Fruit fly (Drosophila melanogaster): ENCODE results near the gene CG14321.

Gene CG14321

dm6 chr3R:17684854-17685253 is 48.5 kb upstream of the CG14321 start, which contains the start of the genes CG31251 and CG31360 (continued):
- TF ChIP-seq hkb (optimal IDR thresholded peaks at IDR 0.05) (no peak), hkb (GFP tag; IDR thresholded peaks at IDR 0.05) (no peak), H15 (GFP tag; IDR thresholded peaks at IDR 0.05) (no peak), Doc2 (GFP tag; IDR thresholded peaks at IDR 0.05) (no peak), CG3847 (GFP tag; IDR thresholded peaks at IDR 0.05) (no peak), CG14050 (GFP tag; IDR thresholded peaks at IDR 0.05) (no peak), CG8281 (tag; optimal IDR thresholded peaks at IDR 0.05) (no peak), CG6854 (GFP tag; optimal IDR thresholded peaks at IDR 0.05) (no peak), dan (GFP tag; IDR thresholded peaks at IDR 0.05) (no peak), Sox100B (GFP tag; optimal IDR thresholded peaks at IDR 0.05) (no peak), CG18262 (tag; optimal IDR thresholded peaks at IDR 0.05) (no peak), esg (GFP tag; conservative IDR thresholded peaks at IDR 0.05) (no peak), sr (GFP tag; IDR thresholded peaks at IDR 0.05) (no peak), CG10959 (GFP tag; IDR thresholded peaks at IDR 0.05) (no peak), CG15479 (GFP tag; optimal IDR thresholded peaks at IDR 0.05) (no peak), nau (GFP tag; optimal IDR thresholded peaks at IDR 0.05) (no peak), Dbx (GFP tag; IDR thresholded peaks at IDR 0.05) (no peak), CG3281 (GFP tag; optimal IDR thresholded peaks at IDR 0.05) (no peak), pan (optimal IDR thresholded peaks at IDR 0.05) (no peak), pan (GFP tag; optimal IDR thresholded peaks at IDR 0.05 in 1 of 2, IDR thresholded peaks at IDR 0.05 in 1 of 2) (no peak), CG8478 (optimal IDR thresholded peaks at IDR 0.05) (no peak), z (GFP tag; IDR thresholded peaks at IDR 0.05) (no peak), CG15011 (GFP tag; optimal IDR thresholded peaks at IDR 0.05) (no peak), unpg (GFP tag; optimal IDR thresholded peaks at IDR 0.05) (no peak), sna (GFP tag; IDR thresholded peaks at IDR 0.05; ENCODE audit: partially characterized antibody) (peak; percentile 91), Bdp1 (GFP tag; optimal IDR thresholded peaks at IDR 0.05) (no peak), pzg (GFP tag; optimal IDR thresholded peaks at IDR 0.05) (peak; percentile 45), Sry-β (GFP tag; optimal IDR thresholded peaks at IDR 0.05) (no peak), CG17328 (GFP tag; IDR thresholded peaks at IDR 0.05) (no peak), Sox102F (GFP tag; optimal IDR thresholded peaks at IDR 0.05) (no peak), Fer3 (tag; optimal IDR thresholded peaks at IDR 0.05) (no peak), ato (GFP tag; IDR thresholded peaks at IDR 0.05; ENCODE audit: partially characterized antibody) (no peak), Drgx (GFP tag; IDR thresholded peaks at IDR 0.05) (no peak), CG12744 (GFP tag; optimal IDR thresholded peaks at IDR 0.05) (no peak), luna (GFP tag; optimal IDR thresholded peaks at IDR 0.05) (no peak), en (GFP tag; optimal IDR thresholded peaks at IDR 0.05) (no peak), dysf (GFP tag; IDR thresholded peaks at IDR 0.05) (no peak), Ptx1 (GFP tag; IDR thresholded peaks at IDR 0.05) (no peak), bcd (GFP tag; optimal IDR thresholded peaks at IDR 0.05) (no peak), CG9817 (tag; optimal IDR thresholded peaks at IDR 0.05) (no peak), aop (GFP tag; IDR thresholded peaks at IDR 0.05) (no peak), row (GFP tag; IDR thresholded peaks at IDR 0.05) (peak; percentile 59; the same call in 2 of the 3 replicates), CG6175 (GFP tag; IDR thresholded peaks at IDR 0.05) (no peak), CG5180 (GFP tag; optimal IDR thresholded peaks at IDR 0.05) (no peak), pb (GFP tag; optimal IDR thresholded peaks at IDR 0.05) (no peak), Chrac-16 (GFP tag; optimal IDR thresholded peaks at IDR 0.05) (no peak), Dll (GFP tag; IDR thresholded peaks at IDR 0.05; ENCODE audit: partially characterized antibody) (peak; percentile 95), Sry-δ (GFP tag; optimal IDR thresholded peaks at IDR 0.05) (peak; percentile 57), CG4820 (GFP tag; optimal IDR thresholded peaks at IDR 0.05) (no peak), CG30431 (GFP tag; optimal IDR thresholded peaks at IDR 0.05) (no peak), maf-S (GFP tag; optimal IDR thresholded peaks at IDR 0.05) (no peak), Usf (GFP tag; optimal IDR thresholded peaks at IDR 0.05) (no peak), CG17612 (GFP tag; IDR thresholded peaks at IDR 0.05) (no peak), ci (GFP tag; IDR thresholded peaks at IDR 0.05) (no peak)
